Worm (Caenorhabditis elegans) whole organism, L4 larva: ENCODE results near the gene ncap-1.

Source experiments
- Y75B8A.6 ChIP-seq: fragments of 200-800 bp; sonication (Bioruptor generic); IDR thresholded peaks from 2 replicates; pipeline ENCODE4 v1.3.6; 2022; ENCODE audit warnings: missing genetic modification reagents, missing genetic modification characterization, missing compliant biosample characterization
- ceh-32 ChIP-seq: sonication (generic microtip); optimal IDR thresholded peaks from 2 replicates; lab custom pipeline; 2016; ENCODE audit warnings: mild to moderate bottlenecking, missing genetic modification characterization, missing compliant biosample characterization; ENCODE audit not compliant: poor library complexity
- ceh-82 ChIP-seq: sonication (generic microtip); optimal IDR thresholded peaks from 2 replicates; lab custom pipeline; 2017; ENCODE audit warnings: missing biosample characterization, missing genetic modification characterization
- egl-27 ChIP-seq: sonication (generic microtip); optimal IDR thresholded peaks from 3 replicates; lab custom pipeline; 2017; ENCODE audit warnings: missing biosample characterization, missing genetic modification reagents, missing genetic modification characterization
- fkh-10 ChIP-seq: fragments of 150-350 bp; optimal IDR thresholded peaks from 2 replicates; lab custom pipeline; 2014; ENCODE audit warnings: missing biosample characterization, missing genetic modification reagents, missing genetic modification characterization
- jun-1 ChIP-seq: fragments of 150-350 bp; optimal IDR thresholded peaks from 2 replicates; lab custom pipeline; 2014; ENCODE audit warnings: missing biosample characterization, missing genetic modification reagents, missing genetic modification characterization
- lin-15B ChIP-seq: fragments of 150-350 bp; sonication (generic microtip); optimal IDR thresholded peaks from 3 replicates; lab custom pipeline; 2014; ENCODE audit warnings: missing biosample characterization, missing genetic modification characterization
- lin-39 ChIP-seq: fragments of 150-350 bp; optimal IDR thresholded peaks from 2 replicates; lab custom pipeline; 2014; ENCODE audit warnings: missing biosample characterization, missing genetic modification reagents, missing genetic modification characterization
- nhr-11 ChIP-seq: fragments of 150-350 bp; optimal IDR thresholded peaks from 2 replicates; lab custom pipeline; 2014; ENCODE audit warnings: missing biosample characterization, missing genetic modification characterization
- nhr-237 ChIP-seq: sonication (generic microtip); optimal IDR thresholded peaks from 2 replicates; lab custom pipeline; 2017; ENCODE audit warnings: missing biosample characterization, missing genetic modification characterization
- snpc-4 ChIP-seq: fragments of 150-350 bp; optimal IDR thresholded peaks from 2 replicates; lab custom pipeline; 2014; ENCODE audit warnings: missing biosample characterization, missing genetic modification characterization
- unc-130 ChIP-seq: sonication (generic microtip); optimal IDR thresholded peaks from 2 replicates; lab custom pipeline; 2016; ENCODE audit warnings: missing genetic modification reagents, missing genetic modification characterization, missing compliant biosample characterization
- zag-1 ChIP-seq: fragments of 150-350 bp; optimal IDR thresholded peaks from 2 replicates; lab custom pipeline; 2014; ENCODE audit warnings: missing biosample characterization, missing genetic modification characterization

DNA sequence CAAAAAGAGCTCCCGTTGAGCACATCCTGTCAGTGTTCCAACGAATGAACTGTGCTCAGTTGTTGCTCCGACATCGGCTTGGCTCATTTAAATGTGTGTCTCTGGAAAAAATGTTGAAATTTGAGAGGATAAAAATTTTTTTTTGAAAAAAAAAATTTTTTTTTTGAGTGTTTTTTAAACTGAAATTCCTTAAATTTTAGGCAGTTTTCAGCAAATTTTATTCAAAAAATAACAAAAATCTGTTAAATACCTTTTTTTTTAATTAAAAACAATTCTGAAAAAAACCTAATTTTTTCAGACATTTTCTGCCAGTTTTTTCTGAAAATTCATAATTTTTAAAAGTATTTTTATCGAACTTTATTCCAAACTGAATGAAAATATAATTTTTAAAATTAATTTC lies 34.3 kb downstream of the ncap-1 start, which contains the start of gene pigw-1:
- TF ChIP-seq egl-27 (tag; lab: Kevin White, UChicago) (no peak), ceh-82 (tag; lab: Kevin White, UChicago) (no peak), nhr-11 (tag; lab: Kevin White, UChicago) (no peak), nhr-237 (tag; lab: Kevin White, UChicago) (no peak), fkh-10 (GFP tag; lab: Kevin White, UChicago) (no peak), Y75B8A.6 (no peak), lin-15B (tag; lab: Kevin White, UChicago) (no peak), unc-130 (no peak), snpc-4 (tag; lab: Kevin White, UChicago) (no peak), ceh-32 (no peak), jun-1 (tag; lab: Kevin White, UChicago) (no peak), lin-39 (no peak), zag-1 (tag; lab: Kevin White, UChicago) (no peak)
